Worm (Caenorhabditis elegans) whole organism, young adult: ENCODE data around the gene C55A6.1.

Experiments
- B0035.1 ChIP-seq: sonication (generic microtip); optimal IDR thresholded peaks from 2 replicates; lab custom pipeline; 2016; ENCODE audit warnings: missing genetic modification characterization, mild to moderate bottlenecking, missing compliant biosample characterization, missing genotype, missing genetic modification reagents
- F22D6.2 ChIP-seq: sonication (generic microtip); optimal IDR thresholded peaks from 2 replicates; lab custom pipeline; 2016; ENCODE audit warnings: mild to moderate bottlenecking, missing genetic modification characterization, missing compliant biosample characterization
- F52B5.7 ChIP-seq: sonication (generic microtip); optimal IDR thresholded peaks from 2 replicates; lab custom pipeline; 2016; ENCODE audit warnings: mild to moderate bottlenecking, missing genetic modification characterization, missing compliant biosample characterization
- F57A8.1 ChIP-seq: fragments of 200-800 bp; sonication (Bioruptor generic); optimal IDR thresholded peaks from 2 replicates; lab custom pipeline; 2018; ENCODE audit warnings: mild to moderate bottlenecking, missing genetic modification characterization, moderate library complexity, missing compliant biosample characterization
- F57C9.4 ChIP-seq: sonication (generic microtip); optimal IDR thresholded peaks from 2 replicates; lab custom pipeline; 2017; ENCODE audit warnings: mild to moderate bottlenecking, missing genetic modification characterization, missing compliant biosample characterization
- K11D2.4 ChIP-seq: fragments of 200-800 bp; sonication (Bioruptor generic); IDR thresholded peaks from 2 replicates; pipeline ENCODE4 v1.3.6; 2022; ENCODE audit warnings: missing genetic modification reagents, missing genetic modification characterization, missing compliant biosample characterization
- Y53F4B.3 ChIP-seq: fragments of 200-800 bp; sonication (Bioruptor generic); IDR thresholded peaks from 2 replicates; pipeline ENCODE4 v1.3.6; 2022; ENCODE audit warnings: missing genetic modification reagents, missing genetic modification characterization, missing compliant biosample characterization
- Y53G8AR.9 ChIP-seq: fragments of 200-800 bp; sonication (Bioruptor generic); conservative IDR thresholded peaks from 2 replicates; pipeline ENCODE4 v1.3.6; 2022; ENCODE audit warnings: missing genetic modification reagents, missing genetic modification characterization, missing compliant biosample characterization
- Y95B8A.8 ChIP-seq: fragments of 200-800 bp; sonication (Bioruptor generic); IDR thresholded peaks from 2 replicates; pipeline ENCODE4 v1.3.6; 2022; ENCODE audit warnings: missing genetic modification reagents, missing genetic modification characterization, missing compliant biosample characterization
- ZK185.1 ChIP-seq: sonication (generic microtip); optimal IDR thresholded peaks from 2 replicates; lab custom pipeline; 2016; ENCODE audit warnings: mild to moderate bottlenecking, missing genetic modification characterization, missing compliant biosample characterization; ENCODE audit not compliant: poor library complexity, severe bottlenecking
- akir-1 ChIP-seq: fragments of 200-800 bp; sonication (Bioruptor generic); optimal IDR thresholded peaks from 2 replicates; lab custom pipeline; 2018; ENCODE audit warnings: mild to moderate bottlenecking, missing genetic modification characterization, moderate library complexity, missing compliant biosample characterization
- ama-1 ChIP-seq, 3 experiments: fragments of 150-350 bp in 1 of 3; sonication (generic microtip) in 2 of 3; optimal IDR thresholded peaks; 2 replicates each; lab custom pipeline; 2014 to 2018; ENCODE audit warnings: missing biosample characterization in 2 of 3, missing genetic modification characterization in 2 of 3, missing genetic modification reagents in 2 of 3
- athp-1 ChIP-seq: sonication (generic microtip); optimal IDR thresholded peaks from 2 replicates; lab custom pipeline; 2017; ENCODE audit warnings: mild to moderate bottlenecking, missing genetic modification characterization, missing compliant biosample characterization
- attf-3 ChIP-seq: fragments of 200-800 bp; sonication (Bioruptor generic); conservative IDR thresholded peaks from 2 replicates; pipeline ENCODE4 v1.3.6; 2022; ENCODE audit warnings: missing genetic modification reagents, missing genetic modification characterization, missing compliant biosample characterization
- attf-5 ChIP-seq: fragments of 200-800 bp; sonication (Bioruptor generic); optimal IDR thresholded peaks from 2 replicates; lab custom pipeline; 2018; ENCODE audit warnings: mild to moderate bottlenecking, missing genetic modification characterization, missing compliant biosample characterization
- bed-1 ChIP-seq: fragments of 200-800 bp; sonication (Bioruptor generic); IDR thresholded peaks from 2 replicates; pipeline ENCODE4 v1.3.6; 2022; ENCODE audit warnings: missing genetic modification reagents, missing genetic modification characterization, missing compliant biosample characterization
- cebp-1 ChIP-seq, 2 experiments: fragments of 200-800 bp in 1 of 2; sonication (Bioruptor generic) in 1 of 2; sonication (generic microtip) in 1 of 2; IDR thresholded peaks in 1 of 2; optimal IDR thresholded peaks in 1 of 2; 2 replicates each; pipeline versions ENCODE4 v1.3.6 to Lab custom; 2017 to 2022; ENCODE audit warnings: missing compliant biosample characterization in 2 of 2, missing genetic modification characterization in 2 of 2, mild to moderate bottlenecking in 1 of 2, missing genetic modification reagents in 1 of 2, moderate library complexity in 1 of 2
- ceh-58 ChIP-seq: fragments of 200-800 bp; sonication (Bioruptor generic); IDR thresholded peaks from 2 replicates; pipeline ENCODE4 v1.3.6; 2022; ENCODE audit warnings: missing genetic modification characterization, missing compliant biosample characterization
- ceh-79 ChIP-seq: sonication (generic microtip); optimal IDR thresholded peaks from 2 replicates; lab custom pipeline; 2017; ENCODE audit warnings: mild to moderate bottlenecking, missing genetic modification characterization, missing compliant biosample characterization
- egl-44 ChIP-seq: fragments of 200-800 bp; sonication (Bioruptor generic); IDR thresholded peaks from 2 replicates; pipeline ENCODE4 v1.3.6; 2022; ENCODE audit warnings: missing genetic modification reagents, missing genetic modification characterization, missing compliant biosample characterization
- ekl-4 ChIP-seq: fragments of 200-800 bp; sonication (Bioruptor generic); IDR thresholded peaks from 2 replicates; pipeline ENCODE4 v1.3.6; 2022; ENCODE audit warnings: missing genetic modification reagents, missing genetic modification characterization, missing compliant biosample characterization
- ets-4 ChIP-seq: fragments of 200-800 bp; sonication (Bioruptor generic); optimal IDR thresholded peaks from 2 replicates; lab custom pipeline; 2018; ENCODE audit warnings: mild to moderate bottlenecking, missing genetic modification characterization, missing compliant biosample characterization
- gei-17 ChIP-seq: fragments of 200-800 bp; sonication (Bioruptor generic); optimal IDR thresholded peaks from 2 replicates; lab custom pipeline; 2018; ENCODE audit warnings: mild to moderate bottlenecking, missing genetic modification characterization, missing compliant biosample characterization
- him-1 ChIP-seq: sonication (generic microtip); optimal IDR thresholded peaks from 2 replicates; lab custom pipeline; 2016; ENCODE audit warnings: missing genotype, missing genetic modification reagents, missing genetic modification characterization, missing compliant biosample characterization
- let-526 ChIP-seq: fragments of 200-800 bp; sonication (Bioruptor generic); IDR thresholded peaks from 2 replicates; pipeline ENCODE4 v1.3.6; 2022; ENCODE audit warnings: missing genetic modification reagents, missing genetic modification characterization, missing compliant biosample characterization
- lin-35 ChIP-seq, 3 experiments: fragments of 150-350 bp in 2 of 3; sonication (generic microtip) in 1 of 3; optimal IDR thresholded peaks; 2 replicates each; lab custom pipeline; 2014 to 2018; ENCODE audit warnings: missing biosample characterization in 3 of 3, missing genetic modification characterization in 3 of 3, missing genetic modification reagents in 3 of 3
- lin-54 ChIP-seq: fragments of 200-800 bp; sonication (Bioruptor generic); optimal IDR thresholded peaks from 2 replicates; lab custom pipeline; 2018; ENCODE audit warnings: mild to moderate bottlenecking, missing genetic modification characterization, missing compliant biosample characterization
- lsy-27 ChIP-seq: sonication (generic microtip); optimal IDR thresholded peaks from 2 replicates; lab custom pipeline; 2017; ENCODE audit warnings: missing genetic modification characterization, mild to moderate bottlenecking, missing compliant biosample characterization, antibody characterized with exemption, missing genotype, borderline replicate concordance; ENCODE audit not compliant: insufficient read depth
- mcd-1 ChIP-seq: fragments of 200-800 bp; sonication (Bioruptor generic); IDR thresholded peaks from 2 replicates; pipeline ENCODE4 v1.3.6; 2022; ENCODE audit warnings: missing genetic modification reagents, missing genetic modification characterization, missing compliant biosample characterization
- nfya-1 ChIP-seq: sonication (generic microtip); optimal IDR thresholded peaks from 2 replicates; lab custom pipeline; 2017; ENCODE audit warnings: antibody characterized with exemption, missing compliant biosample characterization, missing genetic modification characterization, borderline replicate concordance; ENCODE audit not compliant: insufficient read depth
- nfya-2 ChIP-seq: fragments of 200-800 bp; sonication (Bioruptor generic); IDR thresholded peaks from 2 replicates; pipeline ENCODE4 v1.3.6; 2022; ENCODE audit warnings: missing genetic modification reagents, missing genetic modification characterization, missing compliant biosample characterization
- nhr-27 ChIP-seq: fragments of 200-800 bp; sonication (Bioruptor generic); optimal IDR thresholded peaks from 2 replicates; lab custom pipeline; 2018; ENCODE audit warnings: mild to moderate bottlenecking, missing genetic modification characterization, moderate library complexity, missing compliant biosample characterization
- nhr-80 ChIP-seq: sonication (generic microtip); optimal IDR thresholded peaks from 2 replicates; lab custom pipeline; 2016; ENCODE audit warnings: missing genetic modification characterization, missing compliant biosample characterization
- pbrm-1 ChIP-seq: fragments of 200-800 bp; sonication (Bioruptor generic); IDR thresholded peaks from 2 replicates; pipeline ENCODE4 v1.3.6; 2022; ENCODE audit warnings: missing genetic modification reagents, missing genetic modification characterization, missing compliant biosample characterization
- rcor-1 ChIP-seq: fragments of 200-800 bp; sonication (Bioruptor generic); IDR thresholded peaks from 2 replicates; pipeline ENCODE4 v1.3.6; 2022; ENCODE audit warnings: missing genetic modification reagents, missing genetic modification characterization, missing compliant biosample characterization
- rpc-1 ChIP-seq, 2 experiments: fragments of 150-350 bp in 1 of 2; sonication (generic microtip) in 1 of 2; optimal IDR thresholded peaks; 2 replicates each; lab custom pipeline; 2014 to 2018; ENCODE audit warnings: missing biosample characterization in 1 of 2, missing genetic modification characterization in 1 of 2, missing genetic modification reagents in 1 of 2, missing genotype in 1 of 2
- sea-2 ChIP-seq: fragments of 200-800 bp; sonication (Bioruptor generic); IDR thresholded peaks from 2 replicates; pipeline ENCODE4 v1.3.6; 2022; ENCODE audit warnings: missing genetic modification characterization, missing compliant biosample characterization
- unc-130 ChIP-seq: sonication (generic microtip); optimal IDR thresholded peaks from 2 replicates; lab custom pipeline; 2016; ENCODE audit warnings: missing genetic modification reagents, missing genetic modification characterization, missing compliant biosample characterization
- ztf-28 ChIP-seq: fragments of 200-800 bp; sonication (Bioruptor generic); IDR thresholded peaks from 2 replicates; pipeline ENCODE4 v1.3.6; 2022; ENCODE audit warnings: missing genetic modification reagents, missing genetic modification characterization, missing compliant biosample characterization

C55A6.1 gene

ce11 chrV:11534495-11535189, 29.9 kb upstream of the C55A6.1 start:
- TF ChIP-seq lin-54 (GFP tag; lab: Kevin White, UChicago) (no peak), rcor-1 (GFP tag; lab: Robert Waterston, UW) (peak; percentile 14; the same call in 1 of the 2 replicates), B0035.1 (tag; lab: Kevin White, UChicago) (no peak), Y95B8A.8 (GFP tag; lab: Robert Waterston, UW) (no peak), ama-1 (optimal IDR thresholded peaks at IDR 0.05; lab: Kevin White, UChicago) (no peak), ama-1 (GFP tag; optimal IDR thresholded peaks at IDR 0.05; lab: Kevin White, UChicago) (peak in 1 of 2 experiments; percentile 4), him-1 (tag; lab: Kevin White, UChicago) (no peak), ztf-28 (GFP tag; lab: Robert Waterston, UW) (no peak), nfya-1 (tag; lab: Kevin White, UChicago) (no peak), lsy-27 (tag; lab: Kevin White, UChicago) (peak; percentile 2), F57A8.1 (GFP tag; lab: Kevin White, UChicago) (no peak), Y53F4B.3 (GFP tag; lab: Robert Waterston, UW) (no peak), attf-5 (no peak), nhr-80 (tag; lab: Kevin White, UChicago) (peak; percentile 85), nhr-27 (no peak), sea-2 (GFP tag; lab: Robert Waterston, UW) (0 out of 2 replicates have a peak, but pooled peaks have one; percentile 7), egl-44 (no peak), rpc-1 (optimal IDR thresholded peaks at IDR 0.05; lab: Kevin White, UChicago) (no peak), rpc-1 (tag; optimal IDR thresholded peaks at IDR 0.05; lab: Kevin White, UChicago) (no peak), unc-130 (GFP tag; lab: Kevin White, UChicago) (no peak), mcd-1 (GFP tag; lab: Robert Waterston, UW) (no peak), lin-35 (GFP tag; optimal IDR thresholded peaks at IDR 0.05; lab: Kevin White, UChicago) (peak in 1 of 3 experiments; percentile 22), ceh-58 (no peak), F52B5.7 (no peak), athp-1 (no peak), F22D6.2 (tag; lab: Kevin White, UChicago) (no peak), ets-4 (GFP tag; lab: Kevin White, UChicago) (peak; percentile 30), cebp-1 (GFP tag; IDR thresholded peaks at IDR 0.05; lab: Robert Waterston, UW) (no peak), cebp-1 (tag; optimal IDR thresholded peaks at IDR 0.05; lab: Kevin White, UChicago) (peak; percentile 33), attf-3 (GFP tag; lab: Robert Waterston, UW) (no peak), bed-1 (GFP tag; lab: Robert Waterston, UW) (no peak), gei-17 (GFP tag; lab: Kevin White, UChicago) (no peak), F57C9.4 (tag; lab: Kevin White, UChicago) (no peak), ceh-79 (no peak), nfya-2 (GFP tag; lab: Robert Waterston, UW) (no peak)

ce11 chrV:11533365-11533949, 28.7 kb upstream of the C55A6.1 start:
- TF ChIP-seq Y53G8AR.9 (GFP tag; lab: Robert Waterston, UW) (0 out of 2 replicates have a peak, but pooled peaks have one; percentile 14), ekl-4 (GFP tag; lab: Robert Waterston, UW) (peak; percentile 29; the same call in 1 of the 2 replicates), akir-1 (GFP tag; lab: Kevin White, UChicago) (no peak), F22D6.2 (tag; lab: Kevin White, UChicago) (no peak), ZK185.1 (tag; lab: Kevin White, UChicago) (peak; percentile 11), K11D2.4 (GFP tag; lab: Robert Waterston, UW) (0 out of 2 replicates have a peak, but pooled peaks have one; percentile 49), let-526 (GFP tag; lab: Robert Waterston, UW) (0 out of 2 replicates have a peak, but pooled peaks have one; percentile 53), pbrm-1 (peak; percentile 0; the same call in 1 of the 2 replicates)
